Worm (Caenorhabditis elegans): ENCODE measurements around the gene unc-77.

The unc-77 gene

ce11 chrIV:6183757-6184156, at the start of gene unc-77:
TSS of gene unc-77 (minus strand) at chrIV:6183857.
- no peak for TF ChIP-seq B0310.2 (tag; optimal IDR thresholded peaks at IDR 0.05)
- TF ChIP-seq ets-7 (tag; optimal IDR thresholded peaks at IDR 0.05): no peak
- no peak for TF ChIP-seq tbx-11 (GFP tag; IDR thresholded peaks at IDR 0.05)
- no peak for TF ChIP-seq hmbx-1 (tag; optimal IDR thresholded peaks at IDR 0.05)
- no peak for TF ChIP-seq flt-1 (GFP tag; IDR thresholded peaks at IDR 0.05)
- TF ChIP-seq F13C5.2 (tag; optimal IDR thresholded peaks at IDR 0.05): no peak
- TF ChIP-seq hmg-4 (GFP tag; optimal IDR thresholded peaks at IDR 0.05): no peak
- TF ChIP-seq hnd-1 (tag; optimal IDR thresholded peaks at IDR 0.05): no peak
- TF ChIP-seq pes-1 (GFP tag; IDR thresholded peaks at IDR 0.05): no peak
- no peak for TF ChIP-seq scrt-1 (GFP tag; IDR thresholded peaks at IDR 0.05)
- no peak for TF ChIP-seq tra-4 (tag; optimal IDR thresholded peaks at IDR 0.05)

- no peak for TF ChIP-seq hmbx-1 (tag; optimal IDR thresholded peaks at IDR 0.05)
- TF ChIP-seq pes-1 (GFP tag; IDR thresholded peaks at IDR 0.05): no peak
- no peak for TF ChIP-seq hnd-1 (tag; optimal IDR thresholded peaks at IDR 0.05)
- no peak for TF ChIP-seq aly-1 (tag; optimal IDR thresholded peaks at IDR 0.05)
- TF ChIP-seq ets-7 (tag; optimal IDR thresholded peaks at IDR 0.05): no peak
- no peak for TF ChIP-seq flt-1 (GFP tag; IDR thresholded peaks at IDR 0.05)
- TF ChIP-seq B0310.2 (tag; optimal IDR thresholded peaks at IDR 0.05): no peak
- no peak for TF ChIP-seq tbx-11 (GFP tag; IDR thresholded peaks at IDR 0.05)
- no peak for TF ChIP-seq F13C5.2 (tag; optimal IDR thresholded peaks at IDR 0.05)
- no peak for TF ChIP-seq tbx-37 (GFP tag; conservative IDR thresholded peaks at IDR 0.05)
- no peak for TF ChIP-seq hmg-4 (GFP tag; optimal IDR thresholded peaks at IDR 0.05)
- no peak for TF ChIP-seq scrt-1 (GFP tag; IDR thresholded peaks at IDR 0.05)
- no peak for TF ChIP-seq ceh-13 (GFP tag; optimal IDR thresholded peaks at IDR 0.05)
- no peak for TF ChIP-seq ceh-36 (tag; optimal IDR thresholded peaks at IDR 0.05)
- no peak for TF ChIP-seq ama-1 (optimal IDR thresholded peaks at IDR 0.05)
- no peak for TF ChIP-seq sea-1 (GFP tag; conservative IDR thresholded peaks at IDR 0.05)
- TF ChIP-seq tra-4 (tag; optimal IDR thresholded peaks at IDR 0.05): no peak
These were observed 49.2 kb upstream of the unc-77 start, which contains the start of gene F58F9.3 for ce11 chrIV:6232769-6233290. TSS of gene F58F9.3 (plus strand) at chrIV:6233240.

ce11 chrIV:6230560-6231073, 47.0 kb upstream of the unc-77 start, which contains the start of gene F58F9.4:
TSS of gene F58F9.4 (plus strand) at chrIV:6231023.
- TF ChIP-seq aly-1 (tag; optimal IDR thresholded peaks at IDR 0.05) (no peak), hmg-4 (GFP tag; optimal IDR thresholded peaks at IDR 0.05) (no peak), scrt-1 (GFP tag; IDR thresholded peaks at IDR 0.05) (no peak), tra-4 (tag; optimal IDR thresholded peaks at IDR 0.05) (no peak), ets-7 (tag; optimal IDR thresholded peaks at IDR 0.05) (no peak), ceh-13 (GFP tag; optimal IDR thresholded peaks at IDR 0.05) (no peak), pes-1 (GFP tag; IDR thresholded peaks at IDR 0.05) (no peak), hnd-1 (tag; optimal IDR thresholded peaks at IDR 0.05) (no peak), B0310.2 (tag; optimal IDR thresholded peaks at IDR 0.05) (no peak), ceh-36 (tag; optimal IDR thresholded peaks at IDR 0.05) (no peak), tbx-11 (GFP tag; IDR thresholded peaks at IDR 0.05) (no peak)

- no peak for TF ChIP-seq pes-1 (GFP tag; IDR thresholded peaks at IDR 0.05)
- TF ChIP-seq aly-1 (tag; optimal IDR thresholded peaks at IDR 0.05): no peak
- TF ChIP-seq ama-1 (optimal IDR thresholded peaks at IDR 0.05): no peak
- TF ChIP-seq ets-7 (tag; optimal IDR thresholded peaks at IDR 0.05): no peak
- no peak for TF ChIP-seq hnd-1 (tag; optimal IDR thresholded peaks at IDR 0.05)
- no peak for TF ChIP-seq hmbx-1 (tag; optimal IDR thresholded peaks at IDR 0.05)
- TF ChIP-seq tbx-11 (GFP tag; IDR thresholded peaks at IDR 0.05): no peak
- TF ChIP-seq F13C5.2 (tag; optimal IDR thresholded peaks at IDR 0.05): no peak
- TF ChIP-seq ceh-13 (GFP tag; optimal IDR thresholded peaks at IDR 0.05): no peak
- no peak for TF ChIP-seq flt-1 (GFP tag; IDR thresholded peaks at IDR 0.05)
- TF ChIP-seq ceh-36 (tag; optimal IDR thresholded peaks at IDR 0.05): no peak
- no peak for TF ChIP-seq scrt-1 (GFP tag; IDR thresholded peaks at IDR 0.05)
- TF ChIP-seq tra-4 (tag; optimal IDR thresholded peaks at IDR 0.05): no peak
- no peak for TF ChIP-seq B0310.2 (tag; optimal IDR thresholded peaks at IDR 0.05)
- TF ChIP-seq sea-1 (GFP tag; conservative IDR thresholded peaks at IDR 0.05): no peak
These were observed 44.3 kb upstream of the unc-77 start, which contains the start of gene C49A9.1 for ce11 chrIV:6227974-6228373. TSS of gene C49A9.1 (plus strand) at chrIV:6228190.

- no peak for TF ChIP-seq F13C5.2 (tag; optimal IDR thresholded peaks at IDR 0.05)
- no peak for TF ChIP-seq hnd-1 (tag; optimal IDR thresholded peaks at IDR 0.05)
- TF ChIP-seq pes-1 (GFP tag; IDR thresholded peaks at IDR 0.05): no peak
- TF ChIP-seq tbx-37 (GFP tag; conservative IDR thresholded peaks at IDR 0.05): no peak
- no peak for TF ChIP-seq scrt-1 (GFP tag; IDR thresholded peaks at IDR 0.05)
- no peak for TF ChIP-seq ama-1 (optimal IDR thresholded peaks at IDR 0.05)
- no peak for TF ChIP-seq B0310.2 (tag; optimal IDR thresholded peaks at IDR 0.05)
- no peak for TF ChIP-seq tra-4 (tag; optimal IDR thresholded peaks at IDR 0.05)
- TF ChIP-seq hmg-4 (GFP tag; optimal IDR thresholded peaks at IDR 0.05): no peak
- TF ChIP-seq ets-7 (tag; optimal IDR thresholded peaks at IDR 0.05): no peak
- TF ChIP-seq aly-1 (tag; optimal IDR thresholded peaks at IDR 0.05): no peak
- no peak for TF ChIP-seq sea-1 (GFP tag; conservative IDR thresholded peaks at IDR 0.05)
- no peak for TF ChIP-seq flt-1 (GFP tag; IDR thresholded peaks at IDR 0.05)
- TF ChIP-seq hmbx-1 (tag; optimal IDR thresholded peaks at IDR 0.05): no peak
These were observed 41.5 kb upstream of the unc-77 start, which contains the start of gene C49A9.2 for ce11 chrIV:6225143-6225542. TSS of gene C49A9.2 (plus strand) at chrIV:6225443.

ce11 chrIV:6221878-6222277, 38.2 kb upstream of the unc-77 start, which contains the start of gene C49A9.3:
TSS of gene C49A9.3 (plus strand) at chrIV:6222089.
- no peak for TF ChIP-seq ets-7 (tag; optimal IDR thresholded peaks at IDR 0.05)
- TF ChIP-seq ceh-36 (tag; optimal IDR thresholded peaks at IDR 0.05): no peak

ce11 chrIV:6219429-6219828, 35.8 kb upstream of the unc-77 start, which contains the start of gene C49A9.4:
TSS of gene C49A9.4 (plus strand) at chrIV:6219693.
- TF ChIP-seq ceh-36 (tag; optimal IDR thresholded peaks at IDR 0.05): no peak
- no peak for TF ChIP-seq hmg-4 (GFP tag; optimal IDR thresholded peaks at IDR 0.05)
- no peak for TF ChIP-seq hmbx-1 (tag; optimal IDR thresholded peaks at IDR 0.05)
- no peak for TF ChIP-seq sea-1 (GFP tag; conservative IDR thresholded peaks at IDR 0.05)
- no peak for TF ChIP-seq tra-4 (tag; optimal IDR thresholded peaks at IDR 0.05)
- no peak for TF ChIP-seq ets-7 (tag; optimal IDR thresholded peaks at IDR 0.05)
- TF ChIP-seq pes-1 (GFP tag; IDR thresholded peaks at IDR 0.05): no peak
- TF ChIP-seq ceh-13 (GFP tag; optimal IDR thresholded peaks at IDR 0.05): no peak
- TF ChIP-seq F13C5.2 (tag; optimal IDR thresholded peaks at IDR 0.05): no peak
- no peak for TF ChIP-seq scrt-1 (GFP tag; IDR thresholded peaks at IDR 0.05)
- no peak for TF ChIP-seq aly-1 (tag; optimal IDR thresholded peaks at IDR 0.05)
- no peak for TF ChIP-seq hnd-1 (tag; optimal IDR thresholded peaks at IDR 0.05)
- no peak for TF ChIP-seq B0310.2 (tag; optimal IDR thresholded peaks at IDR 0.05)
- TF ChIP-seq ama-1 (optimal IDR thresholded peaks at IDR 0.05): no peak
- TF ChIP-seq tbx-11 (GFP tag; IDR thresholded peaks at IDR 0.05): no peak
- no peak for TF ChIP-seq flt-1 (GFP tag; IDR thresholded peaks at IDR 0.05)
- no peak for TF ChIP-seq tbx-37 (GFP tag; conservative IDR thresholded peaks at IDR 0.05)
